Fruit fly (Drosophila melanogaster): Measurements from ENCODE around the gene ghi.

ghi gene

dm6 chr3L:9492115-9492514 lies 40.4 kb downstream of the ghi start, which contains the start of gene CG32037:
Gene CG32037 (minus strand): TSS chr3L:9492215.
- no peak for TF ChIP-seq OdsH (GFP tag; optimal IDR thresholded peaks at IDR 0.05)
- no peak for TF ChIP-seq Dif (GFP tag; optimal IDR thresholded peaks at IDR 0.05; ENCODE audit: partially characterized antibody)
- no peak for TF ChIP-seq Sp1 (GFP tag; optimal IDR thresholded peaks at IDR 0.05)
- no peak for TF ChIP-seq dl (GFP tag; optimal IDR thresholded peaks at IDR 0.05; ENCODE audit: insufficient read depth in 1 of 2, partially characterized antibody in 2 of 2)
- no peak for TF ChIP-seq CG32264 (GFP tag; optimal IDR thresholded peaks at IDR 0.05)
- no peak for TF ChIP-seq br (GFP tag; optimal IDR thresholded peaks at IDR 0.05)
- no peak for TF ChIP-seq Hr78 (GFP tag; optimal IDR thresholded peaks at IDR 0.05)
- no peak for TF ChIP-seq CrebA (GFP tag; optimal IDR thresholded peaks at IDR 0.05; ENCODE audit: borderline replicate concordance)
- TF ChIP-seq Mio (GFP tag; optimal IDR thresholded peaks at IDR 0.05) = no peak
- no peak for TF ChIP-seq tai (GFP tag; optimal IDR thresholded peaks at IDR 0.05)
- TF ChIP-seq ey (GFP tag; optimal IDR thresholded peaks at IDR 0.05) = no peak
- no peak for TF ChIP-seq sage (GFP tag; optimal IDR thresholded peaks at IDR 0.05)
- no peak for TF ChIP-seq Hnf4 (GFP tag; optimal IDR thresholded peaks at IDR 0.05)
- TF ChIP-seq pan (optimal IDR thresholded peaks at IDR 0.05) = no peak
- TF ChIP-seq N (GFP tag; optimal IDR thresholded peaks at IDR 0.05) = no peak
- TF ChIP-seq Rel (GFP tag; optimal IDR thresholded peaks at IDR 0.05) = no peak
- TF ChIP-seq Rel (tag; optimal IDR thresholded peaks at IDR 0.05) = no peak
- TF ChIP-seq fru (GFP tag; optimal IDR thresholded peaks at IDR 0.05) = no peak
- TF ChIP-seq dsf (GFP tag; optimal IDR thresholded peaks at IDR 0.05; ENCODE audit: borderline replicate concordance) = no peak
- TF ChIP-seq Hr83 (GFP tag; optimal IDR thresholded peaks at IDR 0.05; ENCODE audit: poor library complexity, severe bottlenecking) = no peak

- no peak for TF ChIP-seq fru (GFP tag; optimal IDR thresholded peaks at IDR 0.05)
- TF ChIP-seq dsf (GFP tag; optimal IDR thresholded peaks at IDR 0.05; ENCODE audit: borderline replicate concordance) = no peak
- no peak for TF ChIP-seq Rel (GFP tag; optimal IDR thresholded peaks at IDR 0.05)
- no peak for TF ChIP-seq Rel (tag; optimal IDR thresholded peaks at IDR 0.05)
- TF ChIP-seq sv (GFP tag; optimal IDR thresholded peaks at IDR 0.05) = no peak
- TF ChIP-seq N (GFP tag; optimal IDR thresholded peaks at IDR 0.05) = no peak
- TF ChIP-seq HLH106 (tag; optimal IDR thresholded peaks at IDR 0.05) = no peak
- TF ChIP-seq Hnf4 (GFP tag; optimal IDR thresholded peaks at IDR 0.05) = no peak
- no peak for TF ChIP-seq br (GFP tag; optimal IDR thresholded peaks at IDR 0.05)
- no peak for TF ChIP-seq Abd-B (GFP tag; optimal IDR thresholded peaks at IDR 0.05)
- no peak for TF ChIP-seq rgr (GFP tag; optimal IDR thresholded peaks at IDR 0.05)
- TF ChIP-seq Mio (GFP tag; optimal IDR thresholded peaks at IDR 0.05) = no peak
- no peak for TF ChIP-seq brk (GFP tag; optimal IDR thresholded peaks at IDR 0.05)
- no peak for TF ChIP-seq dmrt93B (GFP tag; optimal IDR thresholded peaks at IDR 0.05)
Observed at dm6 chr3L:9497249-9497648, 45.6 kb downstream of the ghi start.

dm6 chr3L:9497981-9498619 lies 46.4 kb downstream of the ghi start:
- TF ChIP-seq h (GFP tag; optimal IDR thresholded peaks at IDR 0.05) (no peak), Sp1 (GFP tag; optimal IDR thresholded peaks at IDR 0.05) (no peak), sage (GFP tag; optimal IDR thresholded peaks at IDR 0.05) (no peak), Rel (GFP tag; optimal IDR thresholded peaks at IDR 0.05) (no peak), Rel (tag; optimal IDR thresholded peaks at IDR 0.05) (no peak)

- TF ChIP-seq psq (GFP tag; optimal IDR thresholded peaks at IDR 0.05) (no peak), usp (GFP tag; optimal IDR thresholded peaks at IDR 0.05) (no peak), brk (GFP tag; optimal IDR thresholded peaks at IDR 0.05) (no peak), Rel (GFP tag; optimal IDR thresholded peaks at IDR 0.05) (no peak), Rel (tag; optimal IDR thresholded peaks at IDR 0.05) (peak; percentile 80), pan (optimal IDR thresholded peaks at IDR 0.05) (no peak)
Observed at dm6 chr3L:9499919-9500807, 48.5 kb downstream of the ghi start.

dm6 chr3L:9501298-9501697 lies 49.6 kb downstream of the ghi start:
- TF ChIP-seq Abd-B (GFP tag; optimal IDR thresholded peaks at IDR 0.05) (no peak), sage (GFP tag; optimal IDR thresholded peaks at IDR 0.05) (no peak)

All from whole organism, wandering third instar larva.